Worm (Caenorhabditis elegans): ENCODE data around the gene asp-4.

DNA sequence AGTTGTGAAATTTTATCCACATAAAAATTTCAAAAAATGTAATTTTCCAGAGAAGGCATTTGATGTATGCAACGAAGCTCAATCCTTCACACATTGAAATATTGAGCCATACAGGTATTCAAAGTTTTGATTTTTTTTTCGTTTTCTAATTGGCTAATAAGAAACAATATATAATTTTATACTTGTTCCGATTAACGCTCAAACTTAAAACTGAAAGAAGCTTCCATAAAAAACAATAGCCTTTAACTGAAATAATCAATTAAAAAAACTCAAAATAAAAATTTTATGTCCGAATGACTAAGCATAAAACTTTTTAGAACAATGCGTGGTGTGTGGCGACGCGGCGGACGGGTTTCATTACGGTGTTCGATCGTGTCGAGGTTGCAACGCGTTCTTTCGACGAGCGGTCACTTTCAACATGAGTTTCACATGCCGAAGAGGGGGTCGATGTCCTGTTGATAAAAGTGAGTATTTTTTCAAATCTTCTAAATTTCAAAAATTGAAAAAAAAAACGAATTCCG, 30.7 kb upstream of the asp-4 start, which contains the start of gene nhr-32:
- TF ChIP-seq mab-5 (tag; optimal IDR thresholded peaks at IDR 0.05) (no peak), unc-62 (GFP tag; optimal IDR thresholded peaks at IDR 0.05) (no peak), nhr-21 (tag; optimal IDR thresholded peaks at IDR 0.05) (no peak), lsy-2 (tag; optimal IDR thresholded peaks at IDR 0.05) (no peak)
